Fruit fly (Drosophila melanogaster): Measurements from ENCODE around the gene Gr94a.

Gr94a gene

dm6 chr3R:23046529-23046943 is 5.0 kb upstream of the Gr94a start (continued):
- no peak for TF ChIP-seq z (GFP tag; IDR thresholded peaks at IDR 0.05)
- TF ChIP-seq CG10267 (tag; optimal IDR thresholded peaks at IDR 0.05), result no peak
- no peak for TF ChIP-seq Spps (tag; optimal IDR thresholded peaks at IDR 0.05)
- peak; percentile 52; the same call in 1 of the 2 replicates for TF ChIP-seq CG32767 (GFP tag; IDR thresholded peaks at IDR 0.05)
- no peak for TF ChIP-seq CG15073 (GFP tag; optimal IDR thresholded peaks at IDR 0.05)
- peak; percentile 0 for TF ChIP-seq slp2 (GFP tag; optimal IDR thresholded peaks at IDR 0.05)
- no peak for TF ChIP-seq klu (GFP tag; IDR thresholded peaks at IDR 0.05)
- TF ChIP-seq ewg (GFP tag; optimal IDR thresholded peaks at IDR 0.05), result no peak
- peak; percentile 51 for TF ChIP-seq Sox102F (GFP tag; optimal IDR thresholded peaks at IDR 0.05)
- TF ChIP-seq HLH3B (GFP tag; IDR thresholded peaks at IDR 0.05), result 0 out of 2 replicates have a peak, but pooled peaks have one; percentile 32
- no peak for TF ChIP-seq ATbp (GFP tag; optimal IDR thresholded peaks at IDR 0.05)
- TF ChIP-seq B-H2 (GFP tag; optimal IDR thresholded peaks at IDR 0.05), result no peak
- TF ChIP-seq CG34224 (GFP tag; IDR thresholded peaks at IDR 0.05; ENCODE audit: partially characterized antibody), result no peak
- peak; percentile 17; the same call in 1 of the 3 replicates for TF ChIP-seq CG14050 (GFP tag; IDR thresholded peaks at IDR 0.05)
- no peak for TF ChIP-seq usp (GFP tag; optimal IDR thresholded peaks at IDR 0.05)
- TF ChIP-seq Dll (GFP tag; IDR thresholded peaks at IDR 0.05; ENCODE audit: partially characterized antibody), result no peak
- no peak for TF ChIP-seq CG2129 (GFP tag; IDR thresholded peaks at IDR 0.05; ENCODE audit: partially characterized antibody)
- no peak for TF ChIP-seq CG10654 (GFP tag; optimal IDR thresholded peaks at IDR 0.05)
- no peak for TF ChIP-seq mld (GFP tag; IDR thresholded peaks at IDR 0.05; ENCODE audit: partially characterized antibody)
- no peak for TF ChIP-seq CG4617 (GFP tag; optimal IDR thresholded peaks at IDR 0.05; ENCODE audit: borderline replicate concordance)
- peak; percentile 42 for TF ChIP-seq CG9609 (GFP tag; optimal IDR thresholded peaks at IDR 0.05)
- peak; percentile 4 for TF ChIP-seq CG13296 (GFP tag; optimal IDR thresholded peaks at IDR 0.05)
- TF ChIP-seq tio (GFP tag; optimal IDR thresholded peaks at IDR 0.05), result no peak
- peak; percentile 55; the same call in 1 of the 2 replicates for TF ChIP-seq Ada2b (GFP tag; IDR thresholded peaks at IDR 0.05)
- peak; percentile 17 for TF ChIP-seq cg (GFP tag; optimal IDR thresholded peaks at IDR 0.05)
- peak; percentile 13 for TF ChIP-seq chn (GFP tag; optimal IDR thresholded peaks at IDR 0.05)
- no peak for TF ChIP-seq da (GFP tag; optimal IDR thresholded peaks at IDR 0.05)
- TF ChIP-seq her (GFP tag; optimal IDR thresholded peaks at IDR 0.05), result peak; percentile 22
- peak; percentile 81 for TF ChIP-seq nom (GFP tag; optimal IDR thresholded peaks at IDR 0.05)
- no peak for TF ChIP-seq nerfin-2 (GFP tag; IDR thresholded peaks at IDR 0.05; ENCODE audit: partially characterized antibody)
- no peak for TF ChIP-seq CG8388 (GFP tag; optimal IDR thresholded peaks at IDR 0.05)
- TF ChIP-seq CG10274 (GFP tag; optimal IDR thresholded peaks at IDR 0.05), result peak; percentile 67
- peak; percentile 84 for TF ChIP-seq CG32532 (GFP tag; IDR thresholded peaks at IDR 0.05)
- TF ChIP-seq ab (GFP tag; optimal IDR thresholded peaks at IDR 0.05), result no peak
- TF ChIP-seq CG1024 (GFP tag; IDR thresholded peaks at IDR 0.05), result no peak
- peak; percentile 23 for TF ChIP-seq bab2 (GFP tag; optimal IDR thresholded peaks at IDR 0.05)
- 0 out of 3 replicates have a peak, but pooled peaks have one; percentile 50 for TF ChIP-seq so (GFP tag; IDR thresholded peaks at IDR 0.05)
- TF ChIP-seq sug (tag; optimal IDR thresholded peaks at IDR 0.05), result no peak
- no peak for TF ChIP-seq HmgD (GFP tag; optimal IDR thresholded peaks at IDR 0.05)
- TF ChIP-seq ftz-f1 (GFP tag; optimal IDR thresholded peaks at IDR 0.05), result no peak
- peak; percentile 54 for TF ChIP-seq Bteb2 (GFP tag; optimal IDR thresholded peaks at IDR 0.05)
- TF ChIP-seq lov (optimal IDR thresholded peaks at IDR 0.05), result no peak
- no peak for TF ChIP-seq lov (GFP tag; IDR thresholded peaks at IDR 0.05)
- TF ChIP-seq Dref (GFP tag; IDR thresholded peaks at IDR 0.05), result no peak
- no peak for TF ChIP-seq wor (GFP tag; IDR thresholded peaks at IDR 0.05)
- TF ChIP-seq CG11398 (GFP tag; optimal IDR thresholded peaks at IDR 0.05), result no peak
- TF ChIP-seq row (GFP tag; IDR thresholded peaks at IDR 0.05), result peak; percentile 65
- no peak for TF ChIP-seq CG15696 (tag; optimal IDR thresholded peaks at IDR 0.05)
- TF ChIP-seq sens-2 (GFP tag; IDR thresholded peaks at IDR 0.05), result no peak
- TF ChIP-seq Jarid2 (GFP tag; optimal IDR thresholded peaks at IDR 0.05), result no peak
- TF ChIP-seq tx (GFP tag; optimal IDR thresholded peaks at IDR 0.05), result peak; percentile 10
- TF ChIP-seq ci (GFP tag; IDR thresholded peaks at IDR 0.05), result 0 out of 3 replicates have a peak, but pooled peaks have one; percentile 39

Measured in whole organism, embryonic.